Fruit fly (Drosophila melanogaster) whole organism, embryonic: ENCODE data around the gene Gorab.
A peak's percentile ranks its signal among the peaks of the same experiment; 100 is the strongest.

Source experiments
- Abd-B ChIP-seq: fragments of 200-800 bp; sonication (Bioruptor generic); optimal IDR thresholded peaks from 2 replicates; lab custom pipeline; 2018; ENCODE audit warnings: missing biosample characterization, mild to moderate bottlenecking, missing genetic modification characterization, moderate library complexity
- BtbVII ChIP-seq: fragments of 200-800 bp; sonication (Bioruptor generic); optimal IDR thresholded peaks from 3 replicates; lab custom pipeline; 2017; ENCODE audit warnings: missing biosample characterization, mild to moderate bottlenecking, missing genetic modification characterization
- CG10267 ChIP-seq: fragments of 200-800 bp; sonication (Bioruptor generic); optimal IDR thresholded peaks from 2 replicates; lab custom pipeline; 2018; ENCODE audit warnings: missing biosample characterization, mild to moderate bottlenecking, missing genetic modification characterization, moderate library complexity
- CG11456 ChIP-seq: fragments of 200-800 bp; sonication (Bioruptor generic); IDR thresholded peaks from 3 replicates; pipeline ENCODE4 v1.3.6; 2022; ENCODE audit warnings: missing biosample characterization, missing genetic modification characterization
- CG12219 ChIP-seq: fragments of 200-800 bp; sonication (Bioruptor generic); optimal IDR thresholded peaks from 3 replicates; lab custom pipeline; 2018; ENCODE audit warnings: missing biosample characterization, mild to moderate bottlenecking, missing genetic modification characterization
- CG13296 ChIP-seq: fragments of 200-800 bp; sonication (Bioruptor generic); optimal IDR thresholded peaks from 3 replicates; lab custom pipeline; 2018; ENCODE audit warnings: missing biosample characterization, mild to moderate bottlenecking, missing genetic modification characterization
- CG14050 ChIP-seq: fragments of 200-800 bp; sonication (Bioruptor generic); IDR thresholded peaks from 3 replicates; pipeline ENCODE4 v1.3.6; 2022; ENCODE audit warnings: missing biosample characterization, missing genetic modification characterization
- CG14860 ChIP-seq: fragments of 200-800 bp; sonication (Bioruptor generic); IDR thresholded peaks from 3 replicates; pipeline ENCODE4 v1.3.6; 2022; ENCODE audit warnings: missing biosample characterization, missing genetic modification characterization; ENCODE audit not compliant: partially characterized antibody
- CG1602 ChIP-seq: fragments of 200-800 bp; sonication (Bioruptor generic); optimal IDR thresholded peaks from 3 replicates; lab custom pipeline; 2016; ENCODE audit warnings: missing biosample characterization, missing genetic modification characterization
- CG1603 ChIP-seq: fragments of 200-800 bp; sonication (Bioruptor generic); optimal IDR thresholded peaks from 2 replicates; lab custom pipeline; 2019; ENCODE audit warnings: missing biosample characterization, mild to moderate bottlenecking, missing genetic modification characterization, moderate library complexity
- CG16779 ChIP-seq: fragments of 200-800 bp; sonication (Bioruptor generic); IDR thresholded peaks from 2 replicates; pipeline ENCODE4 v1.3.6; 2022; ENCODE audit warnings: missing biosample characterization, missing genetic modification characterization
- CG17612 ChIP-seq: fragments of 200-800 bp; sonication (Bioruptor generic); IDR thresholded peaks from 2 replicates; pipeline ENCODE4 v1.3.6; 2022; ENCODE audit warnings: missing biosample characterization, missing genetic modification characterization
- CG30403 ChIP-seq: fragments of 200-800 bp; sonication (Bioruptor generic); optimal IDR thresholded peaks from 3 replicates; lab custom pipeline; 2016; ENCODE audit warnings: missing biosample characterization, missing genetic modification characterization
- CG32532 ChIP-seq: fragments of 200-800 bp; sonication (Bioruptor generic); IDR thresholded peaks from 2 replicates; pipeline ENCODE4 v1.3.6; 2022; ENCODE audit warnings: missing biosample characterization, missing genetic modification characterization
- CG34376 ChIP-seq: fragments of 200-800 bp; sonication (Bioruptor generic); optimal IDR thresholded peaks from 2 replicates; lab custom pipeline; 2018; ENCODE audit warnings: missing biosample characterization, mild to moderate bottlenecking, missing genetic modification characterization
- CG3726 ChIP-seq: fragments of 200-800 bp; sonication (Bioruptor generic); IDR thresholded peaks from 3 replicates; pipeline ENCODE4, ENCODE4 v1.3.6; 2022; ENCODE audit warnings: missing biosample characterization, missing genetic modification characterization
- CG3838 ChIP-seq: fragments of 200-800 bp; sonication (Bioruptor generic); optimal IDR thresholded peaks from 3 replicates; lab custom pipeline; 2016; ENCODE audit warnings: missing biosample characterization, missing genetic modification characterization
- CG42726 ChIP-seq: fragments of 200-800 bp; sonication (Bioruptor generic); IDR thresholded peaks from 2 replicates; pipeline ENCODE4 v1.3.6; 2022; ENCODE audit warnings: missing biosample characterization, missing genetic modification characterization; ENCODE audit not compliant: partially characterized antibody
- CG4404 ChIP-seq: fragments of 200-800 bp; sonication (Bioruptor generic); IDR thresholded peaks from 2 replicates; pipeline ENCODE4 v1.3.6; 2022; ENCODE audit warnings: missing biosample characterization, missing genetic modification characterization
- CG4617 ChIP-seq: fragments of 200-800 bp; sonication (Bioruptor generic); optimal IDR thresholded peaks from 3 replicates; lab custom pipeline; 2016; ENCODE audit warnings: missing biosample characterization, missing genetic modification characterization, borderline replicate concordance
- CG5245 ChIP-seq: fragments of 200-800 bp; sonication (Bioruptor generic); optimal IDR thresholded peaks from 3 replicates; lab custom pipeline; 2016; ENCODE audit warnings: missing biosample characterization, missing genetic modification characterization
- CG6175 ChIP-seq: fragments of 200-800 bp; sonication (Bioruptor generic); IDR thresholded peaks from 3 replicates; pipeline ENCODE4 v1.3.6; 2022; ENCODE audit warnings: missing biosample characterization, missing genetic modification characterization
- CG8089 ChIP-seq: fragments of 200-800 bp; sonication (Bioruptor generic); optimal IDR thresholded peaks from 3 replicates; lab custom pipeline; 2016; ENCODE audit warnings: missing biosample characterization, missing genetic modification characterization
- CG8281 ChIP-seq: fragments of 200-800 bp; sonication (Bioruptor generic); optimal IDR thresholded peaks from 2 replicates; lab custom pipeline; 2018; ENCODE audit warnings: missing biosample characterization, mild to moderate bottlenecking, missing genetic modification characterization, moderate library complexity
- CG8478 ChIP-seq: fragments of >200 bp; optimal IDR thresholded peaks from 2 replicates; lab custom pipeline; 2018
- Dfd ChIP-seq, 2 experiments: fragments of >200 bp; optimal IDR thresholded peaks; 2 replicates each; lab custom pipeline; 2017; ENCODE audit warnings: missing biosample characterization in 2 of 2, missing genetic modification characterization in 2 of 2
- Dip3 ChIP-seq: fragments of 200-800 bp; sonication (Bioruptor generic); optimal IDR thresholded peaks from 3 replicates; lab custom pipeline; 2016; ENCODE audit warnings: missing biosample characterization, missing genetic modification characterization
- Doc2 ChIP-seq: fragments of 200-800 bp; sonication (Bioruptor generic); IDR thresholded peaks from 2 replicates; pipeline ENCODE4 v1.3.6; 2022; ENCODE audit warnings: missing biosample characterization, missing genetic modification characterization
- E2f2 ChIP-seq: fragments of 200-800 bp; sonication (Bioruptor generic); IDR thresholded peaks from 2 replicates; pipeline ENCODE4 v1.3.6; 2022; ENCODE audit warnings: missing biosample characterization, missing genetic modification characterization
- GATAe ChIP-seq: fragments of 200-800 bp; sonication (Bioruptor generic); conservative IDR thresholded peaks from 2 replicates; pipeline ENCODE4 v1.3.6; 2022; ENCODE audit warnings: missing biosample characterization, missing genetic modification characterization
- HLH4C ChIP-seq: fragments of 200-800 bp; sonication (Bioruptor generic); IDR thresholded peaks from 3 replicates; pipeline ENCODE4 v1.3.6; 2022; ENCODE audit warnings: missing biosample characterization, missing genetic modification characterization; ENCODE audit not compliant: partially characterized antibody
- Hr39 ChIP-seq: fragments of >200 bp; optimal IDR thresholded peaks from 2 replicates; lab custom pipeline; 2017
- Hr78 ChIP-seq, 2 experiments: fragments of 200-800 bp in 1 of 2; fragments of >200 bp in 1 of 2; sonication (Bioruptor generic) in 1 of 2; optimal IDR thresholded peaks; 2 replicates each; lab custom pipeline; 2017 to 2019; ENCODE audit warnings: missing biosample characterization in 2 of 2, missing genetic modification characterization in 2 of 2, mild to moderate bottlenecking in 1 of 2, moderate library complexity in 1 of 2
- MBD-R2 ChIP-seq: fragments of 200-800 bp; sonication (Bioruptor generic); IDR thresholded peaks from 2 replicates; pipeline ENCODE4 v1.3.6; 2022; ENCODE audit warnings: missing biosample characterization, missing genetic modification characterization
- NC2β ChIP-seq: fragments of 200-800 bp; sonication (Bioruptor generic); optimal IDR thresholded peaks from 2 replicates; lab custom pipeline; 2016; ENCODE audit warnings: missing biosample characterization, missing genetic modification characterization
- Oaz ChIP-seq: fragments of 200-800 bp; sonication (Bioruptor generic); IDR thresholded peaks from 2 replicates; pipeline ENCODE4 v1.3.6; 2022; ENCODE audit warnings: missing biosample characterization, missing genetic modification characterization
- Rfx ChIP-seq: fragments of 200-800 bp; sonication (Bioruptor generic); IDR thresholded peaks from 2 replicates; pipeline ENCODE4 v1.3.6; 2022; ENCODE audit warnings: missing biosample characterization, missing genetic modification characterization
- Sry-δ ChIP-seq: fragments of 200-800 bp; sonication (Bioruptor generic); optimal IDR thresholded peaks from 2 replicates; lab custom pipeline; 2016; ENCODE audit warnings: missing biosample characterization, missing genetic modification characterization
- chn ChIP-seq: fragments of 200-800 bp; sonication (Bioruptor generic); optimal IDR thresholded peaks from 2 replicates; lab custom pipeline; 2016; ENCODE audit warnings: missing biosample characterization, missing genetic modification characterization
- dpn ChIP-seq, 2 experiments: fragments of 200-800 bp; sonication (Bioruptor generic); optimal IDR thresholded peaks; 3 replicates each; lab custom pipeline; 2016; ENCODE audit warnings: missing biosample characterization in 2 of 2, missing genetic modification characterization in 2 of 2
- gcm2 ChIP-seq: fragments of 200-800 bp; sonication (Bioruptor generic); optimal IDR thresholded peaks from 2 replicates; lab custom pipeline; 2016; ENCODE audit warnings: missing biosample characterization, missing genetic modification characterization
- gem ChIP-seq: fragments of 200-800 bp; sonication (Bioruptor generic); optimal IDR thresholded peaks from 2 replicates; lab custom pipeline; 2019; ENCODE audit warnings: missing biosample characterization, mild to moderate bottlenecking, missing genetic modification characterization, moderate library complexity
- gsb-n ChIP-seq: fragments of 200-800 bp; sonication (Bioruptor generic); optimal IDR thresholded peaks from 3 replicates; lab custom pipeline; 2018; ENCODE audit warnings: missing biosample characterization, mild to moderate bottlenecking, missing genetic modification characterization
- lab ChIP-seq: fragments of 200-800 bp; sonication (Bioruptor generic); optimal IDR thresholded peaks from 3 replicates; lab custom pipeline; 2017; ENCODE audit warnings: missing biosample characterization, missing genetic modification characterization, mild to moderate bottlenecking, moderate library complexity, missing genetic modification reagents
- lilli ChIP-seq: fragments of 200-800 bp; sonication (Bioruptor generic); optimal IDR thresholded peaks from 3 replicates; lab custom pipeline; 2016; ENCODE audit warnings: missing biosample characterization, missing genetic modification characterization
- onecut ChIP-seq: fragments of 200-800 bp; sonication (Bioruptor generic); IDR thresholded peaks from 2 replicates; pipeline ENCODE4 v1.3.6; 2022; ENCODE audit warnings: missing biosample characterization, missing genetic modification characterization
- pb ChIP-seq: fragments of 200-800 bp; sonication (Bioruptor generic); optimal IDR thresholded peaks from 3 replicates; lab custom pipeline; 2016; ENCODE audit warnings: missing biosample characterization, missing genetic modification characterization
- salm ChIP-seq: fragments of 200-800 bp; sonication (Bioruptor generic); optimal IDR thresholded peaks from 2 replicates; lab custom pipeline; 2018; ENCODE audit warnings: missing biosample characterization, mild to moderate bottlenecking, missing genetic modification characterization
- sima ChIP-seq: fragments of 200-800 bp; sonication (Bioruptor generic); optimal IDR thresholded peaks from 2 replicates; lab custom pipeline; 2016; ENCODE audit warnings: missing biosample characterization, missing genetic modification characterization
- sisA ChIP-seq: fragments of 200-800 bp; sonication (Bioruptor generic); IDR thresholded peaks from 2 replicates; pipeline ENCODE4 v1.3.6; 2022; ENCODE audit warnings: missing biosample characterization, missing genetic modification characterization
- so ChIP-seq: fragments of 200-800 bp; sonication (Bioruptor generic); IDR thresholded peaks from 3 replicates; pipeline ENCODE4 v1.3.6; 2022; ENCODE audit warnings: missing biosample characterization, missing genetic modification characterization
- stc ChIP-seq: fragments of 200-800 bp; sonication (Bioruptor generic); IDR thresholded peaks from 2 replicates; pipeline ENCODE4 v1.3.6; 2022; ENCODE audit warnings: missing biosample characterization, missing genetic modification characterization
- unpg ChIP-seq: fragments of 200-800 bp; sonication (Bioruptor generic); optimal IDR thresholded peaks from 3 replicates; lab custom pipeline; 2018; ENCODE audit warnings: missing biosample characterization, mild to moderate bottlenecking, missing genetic modification characterization, moderate library complexity

Gorab gene

DNA sequence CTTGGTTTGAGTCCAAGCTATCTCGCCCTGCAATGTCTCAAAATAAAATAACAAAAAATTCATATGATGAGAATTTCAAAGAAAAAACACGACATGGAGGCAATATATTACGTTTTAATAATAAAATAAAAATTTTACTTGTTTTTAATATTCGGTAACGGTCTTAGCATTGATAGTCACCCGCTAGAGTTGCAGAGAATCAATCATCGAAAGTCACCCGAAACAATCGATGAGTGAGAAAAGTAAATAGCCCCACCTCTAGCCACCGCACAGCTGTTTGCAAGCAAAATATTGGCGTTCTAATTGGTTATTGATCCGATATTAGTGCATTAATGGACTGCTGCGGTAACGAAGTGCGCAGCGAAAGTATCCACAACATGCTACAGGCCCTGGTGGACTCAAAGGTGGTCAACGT is 47.4 kb upstream of the Gorab start, which contains the start of gene CG34250 (continued):
- TF ChIP-seq dpn (GFP tag; optimal IDR thresholded peaks at IDR 0.05; lab: Kevin White, UChicago) (peak; percentile 41 to 55), CG3838 (GFP tag; lab: Kevin White, UChicago) (peak; percentile 28), Dfd (GFP tag; optimal IDR thresholded peaks at IDR 0.05; lab: Kevin White, UChicago) (no peak), pb (no peak), Rfx (peak; percentile 61; the same call in 1 of the 2 replicates), Oaz (GFP tag; lab: Robert Waterston, UW) (no peak), CG1602 (GFP tag; lab: Kevin White, UChicago) (peak; percentile 48), HLH4C (GFP tag; lab: Robert Waterston, UW) (peak; percentile 77), lilli (GFP tag; lab: Kevin White, UChicago) (peak; percentile 64), CG32532 (peak; percentile 51), gcm2 (peak; percentile 37), sima (GFP tag; lab: Kevin White, UChicago) (no peak), so (GFP tag; lab: Robert Waterston, UW) (no peak), CG4404 (no peak), unpg (GFP tag; lab: Kevin White, UChicago) (no peak), CG1603 (tag; lab: Kevin White, UChicago) (peak; percentile 25), stc (GFP tag; lab: Robert Waterston, UW) (no peak), CG13296 (no peak), GATAe (no peak), gsb-n (no peak), Hr78 (GFP tag; optimal IDR thresholded peaks at IDR 0.05; lab: Kevin White, UChicago) (no peak), CG6175 (GFP tag; lab: Robert Waterston, UW) (no peak), NC2β (GFP tag; lab: Kevin White, UChicago) (no peak), CG42726 (GFP tag; lab: Robert Waterston, UW) (0 out of 2 replicates have a peak, but pooled peaks have one; percentile 33), E2f2 (no peak), sisA (no peak), CG8478 (no peak), CG8089 (no peak), CG30403 (peak; percentile 32), Sry-δ (GFP tag; lab: Kevin White, UChicago) (peak; percentile 90), BtbVII (no peak), gem (tag; lab: Kevin White, UChicago) (peak; percentile 33), MBD-R2 (peak; percentile 68), CG14050 (GFP tag; lab: Robert Waterston, UW) (no peak), CG14860 (GFP tag; lab: Robert Waterston, UW) (peak; percentile 66; the same call in 2 of the 3 replicates), CG16779 (GFP tag; lab: Robert Waterston, UW) (no peak), CG34376 (GFP tag; lab: Kevin White, UChicago) (peak; percentile 43), lab (GFP tag; lab: Kevin White, UChicago) (peak; percentile 22), CG11456 (no peak), chn (no peak), Abd-B (GFP tag; lab: Kevin White, UChicago) (peak; percentile 46), Doc2 (GFP tag; lab: Robert Waterston, UW) (no peak), CG8281 (no peak), CG3726 (GFP tag; lab: Robert Waterston, UW) (no peak), CG5245 (GFP tag; lab: Kevin White, UChicago) (peak; percentile 22), CG12219 (GFP tag; lab: Kevin White, UChicago) (no peak), Hr39 (lab: Kevin White, UChicago) (no peak), CG4617 (GFP tag; lab: Kevin White, UChicago) (peak; percentile 74), CG17612 (no peak), onecut (peak; percentile 74), salm (no peak), Dip3 (GFP tag; lab: Kevin White, UChicago) (peak; percentile 19), CG10267 (tag; lab: Kevin White, UChicago) (peak; percentile 65)
